Worm (Caenorhabditis elegans) whole organism, young adult: Measurements from ENCODE around the gene nhr-118.

Experiments used
- B0019.2 ChIP-seq: fragments of 200-800 bp; sonication (Bioruptor generic); conservative IDR thresholded peaks from 2 replicates; pipeline ENCODE4 v1.3.6; 2022; ENCODE audit warnings: missing genetic modification reagents, missing genetic modification characterization, missing compliant biosample characterization
- B0035.1 ChIP-seq: sonication (generic microtip); optimal IDR thresholded peaks from 2 replicates; lab custom pipeline; 2016; ENCODE audit warnings: missing genetic modification characterization, mild to moderate bottlenecking, missing compliant biosample characterization, missing genotype, missing genetic modification reagents
- F10E7.11 ChIP-seq: sonication (generic microtip); optimal IDR thresholded peaks from 2 replicates; lab custom pipeline; 2017; ENCODE audit warnings: mild to moderate bottlenecking, missing genetic modification characterization, moderate library complexity, missing compliant biosample characterization
- F49E8.2 ChIP-seq: sonication (generic microtip); optimal IDR thresholded peaks from 3 replicates; lab custom pipeline; 2017; ENCODE audit warnings: missing genetic modification characterization, mild to moderate bottlenecking, missing compliant biosample characterization, antibody characterized with exemption, moderate library complexity; ENCODE audit not compliant: insufficient read depth
- F55B11.4 ChIP-seq: sonication (generic microtip); optimal IDR thresholded peaks from 2 replicates; lab custom pipeline; 2016; ENCODE audit warnings: missing compliant biosample characterization, missing genetic modification characterization, borderline replicate concordance; ENCODE audit not compliant: insufficient read depth
- T07F8.4 ChIP-seq: sonication (generic microtip); optimal IDR thresholded peaks from 2 replicates; lab custom pipeline; 2016; ENCODE audit warnings: mild to moderate bottlenecking, missing genetic modification characterization, moderate library complexity, missing compliant biosample characterization
- T26A5.8 ChIP-seq: sonication (generic microtip); optimal IDR thresholded peaks from 2 replicates; lab custom pipeline; 2016; ENCODE audit warnings: missing genetic modification characterization, missing compliant biosample characterization
- akir-1 ChIP-seq: fragments of 200-800 bp; sonication (Bioruptor generic); optimal IDR thresholded peaks from 2 replicates; lab custom pipeline; 2018; ENCODE audit warnings: mild to moderate bottlenecking, missing genetic modification characterization, moderate library complexity, missing compliant biosample characterization
- aptf-2 ChIP-seq: fragments of 200-800 bp; sonication (Bioruptor generic); conservative IDR thresholded peaks from 2 replicates; pipeline ENCODE4 v1.3.6; 2022; ENCODE audit warnings: missing genetic modification reagents, missing genetic modification characterization, missing compliant biosample characterization
- atf-7 ChIP-seq: sonication (generic microtip); optimal IDR thresholded peaks from 2 replicates; lab custom pipeline; 2017; ENCODE audit warnings: mild to moderate bottlenecking, missing genetic modification characterization, missing compliant biosample characterization
- athp-1 ChIP-seq: sonication (generic microtip); optimal IDR thresholded peaks from 2 replicates; lab custom pipeline; 2017; ENCODE audit warnings: mild to moderate bottlenecking, missing genetic modification characterization, missing compliant biosample characterization
- attf-5 ChIP-seq: fragments of 200-800 bp; sonication (Bioruptor generic); optimal IDR thresholded peaks from 2 replicates; lab custom pipeline; 2018; ENCODE audit warnings: mild to moderate bottlenecking, missing genetic modification characterization, missing compliant biosample characterization
- ceh-100 ChIP-seq: fragments of 200-800 bp; sonication (Bioruptor generic); IDR thresholded peaks from 2 replicates; pipeline ENCODE4 v1.3.6; 2022; ENCODE audit warnings: missing genetic modification reagents, missing genetic modification characterization, missing compliant biosample characterization
- ceh-27 ChIP-seq: fragments of 200-800 bp; sonication (Bioruptor generic); optimal IDR thresholded peaks from 2 replicates; lab custom pipeline; 2018; ENCODE audit warnings: mild to moderate bottlenecking, missing genetic modification characterization, moderate library complexity, missing compliant biosample characterization
- ceh-79 ChIP-seq: sonication (generic microtip); optimal IDR thresholded peaks from 2 replicates; lab custom pipeline; 2017; ENCODE audit warnings: mild to moderate bottlenecking, missing genetic modification characterization, missing compliant biosample characterization
- dpl-1 ChIP-seq: fragments of 150-350 bp; optimal IDR thresholded peaks from 2 replicates; lab custom pipeline; 2014; ENCODE audit warnings: missing biosample characterization, missing genetic modification reagents, missing genetic modification characterization
- egl-44 ChIP-seq: fragments of 200-800 bp; sonication (Bioruptor generic); IDR thresholded peaks from 2 replicates; pipeline ENCODE4 v1.3.6; 2022; ENCODE audit warnings: missing genetic modification reagents, missing genetic modification characterization, missing compliant biosample characterization
- egrh-3 ChIP-seq: fragments of 200-800 bp; sonication (Bioruptor generic); IDR thresholded peaks from 2 replicates; pipeline ENCODE4 v1.3.6; 2022; ENCODE audit warnings: missing genetic modification reagents, missing genetic modification characterization, missing compliant biosample characterization
- hmg-20 ChIP-seq: fragments of 200-800 bp; sonication (Bioruptor generic); IDR thresholded peaks from 2 replicates; pipeline ENCODE4 v1.3.6; 2022; ENCODE audit warnings: missing genetic modification reagents, missing genetic modification characterization, missing compliant biosample characterization
- lin-26 ChIP-seq: fragments of 200-800 bp; sonication (Bioruptor generic); IDR thresholded peaks from 2 replicates; pipeline ENCODE4 v1.3.6; 2022; ENCODE audit warnings: missing genetic modification reagents, missing genetic modification characterization, missing compliant biosample characterization
- lin-40 ChIP-seq: sonication (generic microtip); optimal IDR thresholded peaks from 2 replicates; lab custom pipeline; 2016; ENCODE audit warnings: missing genetic modification characterization, mild to moderate bottlenecking, missing compliant biosample characterization, missing genotype, missing genetic modification reagents
- lsy-27 ChIP-seq: sonication (generic microtip); optimal IDR thresholded peaks from 2 replicates; lab custom pipeline; 2017; ENCODE audit warnings: missing genetic modification characterization, mild to moderate bottlenecking, missing compliant biosample characterization, antibody characterized with exemption, missing genotype, borderline replicate concordance; ENCODE audit not compliant: insufficient read depth
- madf-10 ChIP-seq: sonication (generic microtip); optimal IDR thresholded peaks from 2 replicates; lab custom pipeline; 2016; ENCODE audit warnings: mild to moderate bottlenecking, missing genetic modification characterization, missing compliant biosample characterization
- mcd-1 ChIP-seq: fragments of 200-800 bp; sonication (Bioruptor generic); IDR thresholded peaks from 2 replicates; pipeline ENCODE4 v1.3.6; 2022; ENCODE audit warnings: missing genetic modification reagents, missing genetic modification characterization, missing compliant biosample characterization
- sea-2 ChIP-seq: fragments of 200-800 bp; sonication (Bioruptor generic); IDR thresholded peaks from 2 replicates; pipeline ENCODE4 v1.3.6; 2022; ENCODE audit warnings: missing genetic modification characterization, missing compliant biosample characterization
- snpc-1.1 ChIP-seq: sonication (generic microtip); optimal IDR thresholded peaks from 2 replicates; lab custom pipeline; 2017; ENCODE audit warnings: missing genetic modification characterization, mild to moderate bottlenecking, missing compliant biosample characterization, antibody characterized with exemption, moderate library complexity, missing genotype, missing genetic modification reagents; ENCODE audit not compliant: insufficient read depth
- snpc-3.4 ChIP-seq: sonication (generic microtip); optimal IDR thresholded peaks from 2 replicates; lab custom pipeline; 2017; ENCODE audit warnings: missing genetic modification characterization, mild to moderate bottlenecking, missing compliant biosample characterization, antibody characterized with exemption, moderate library complexity, missing genotype, missing genetic modification reagents
- unc-62 ChIP-seq: fragments of 150-350 bp; optimal IDR thresholded peaks from 2 replicates; lab custom pipeline; 2014; ENCODE audit warnings: missing biosample characterization, missing genetic modification reagents, missing genetic modification characterization
- zfh-2 ChIP-seq: fragments of 200-800 bp; sonication (Bioruptor generic); conservative IDR thresholded peaks from 2 replicates; pipeline ENCODE4 v1.3.6; 2022; ENCODE audit warnings: missing genetic modification reagents, missing genetic modification characterization, missing compliant biosample characterization
- ztf-25 ChIP-seq: fragments of 200-800 bp; sonication (Bioruptor generic); IDR thresholded peaks from 2 replicates; pipeline ENCODE4 v1.3.6; 2022; ENCODE audit warnings: missing genetic modification reagents, missing genetic modification characterization, missing compliant biosample characterization
- ztf-3 ChIP-seq: fragments of 200-800 bp; sonication (Bioruptor generic); optimal IDR thresholded peaks from 2 replicates; lab custom pipeline; 2018; ENCODE audit warnings: mild to moderate bottlenecking, missing genetic modification characterization, missing compliant biosample characterization

nhr-118 gene

DNA sequence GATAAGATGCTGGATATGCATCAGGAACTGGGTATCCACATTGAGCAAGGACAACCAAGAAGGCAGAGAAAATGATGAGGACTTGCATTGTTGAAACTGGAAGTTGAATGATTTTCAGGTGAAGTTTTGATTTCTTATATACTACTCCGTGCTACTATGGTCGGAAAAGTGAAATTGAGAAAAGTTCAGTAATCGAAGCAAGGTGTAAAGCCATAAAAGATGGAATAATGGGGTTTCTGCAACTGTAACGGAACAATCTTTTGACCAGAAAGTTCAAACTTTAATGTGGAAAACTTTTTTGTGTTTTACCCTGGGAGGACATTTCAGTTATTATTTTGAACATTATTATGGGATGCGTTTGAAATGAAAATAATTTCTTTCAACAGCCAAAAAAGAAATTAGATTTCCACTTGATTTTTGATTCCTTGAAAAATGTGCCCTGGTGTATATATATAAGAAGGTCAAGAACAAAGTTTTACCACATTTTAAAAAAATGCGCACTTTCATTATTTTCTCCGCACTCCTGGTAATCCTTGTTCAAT, 16.3 kb downstream of the nhr-118 start, which contains the start of the genes Y47D7A.9 and Y47D7A.19:
TSS of gene Y47D7A.9 (minus strand) at position 101 of the 542 bp plus-strand sequence.
TSS of gene Y47D7A.19 (plus strand) at position 492 of the 542 bp plus-strand sequence.
- TF ChIP-seq ztf-25 (GFP tag; lab: Robert Waterston, UW) (no peak), aptf-2 (GFP tag; lab: Robert Waterston, UW) (no peak), F55B11.4 (tag; lab: Kevin White, UChicago) (no peak), F10E7.11 (tag; lab: Kevin White, UChicago) (no peak), lin-26 (GFP tag; lab: Robert Waterston, UW) (no peak), lin-40 (tag; lab: Kevin White, UChicago) (no peak), ztf-3 (GFP tag; lab: Kevin White, UChicago) (no peak), attf-5 (GFP tag; lab: Kevin White, UChicago) (no peak), B0019.2 (GFP tag; lab: Robert Waterston, UW) (no peak)

ce11 chrV:4428202-4428601, 20.6 kb downstream of the nhr-118 start, which contains the start of gene Y47D7A.11:
Gene Y47D7A.11 (minus strand): TSS chrV:4428302.
- TF ChIP-seq snpc-1.1 = no peak
- TF ChIP-seq atf-7 = no peak
- no peak for TF ChIP-seq snpc-3.4 (tag; lab: Kevin White, UChicago)
- TF ChIP-seq mcd-1 (GFP tag; lab: Robert Waterston, UW) = no peak
- TF ChIP-seq athp-1 (tag; lab: Kevin White, UChicago) = no peak
- TF ChIP-seq lsy-27 (tag; lab: Kevin White, UChicago) = no peak

- no peak for TF ChIP-seq unc-62 (GFP tag; lab: Kevin White, UChicago)
- no peak for TF ChIP-seq B0019.2 (GFP tag; lab: Robert Waterston, UW)
- TF ChIP-seq T07F8.4 (tag; lab: Kevin White, UChicago) = no peak
- TF ChIP-seq lin-26 (GFP tag; lab: Robert Waterston, UW) = no peak
- no peak for TF ChIP-seq madf-10 (tag; lab: Kevin White, UChicago)
- TF ChIP-seq ceh-27 = no peak
- no peak for TF ChIP-seq mcd-1 (GFP tag; lab: Robert Waterston, UW)
- no peak for TF ChIP-seq sea-2 (GFP tag; lab: Robert Waterston, UW)
- TF ChIP-seq akir-1 (GFP tag; lab: Kevin White, UChicago) = no peak
- TF ChIP-seq ceh-79 (tag; lab: Kevin White, UChicago) = no peak
- TF ChIP-seq B0035.1 (tag; lab: Kevin White, UChicago) = no peak
- no peak for TF ChIP-seq egl-44 (GFP tag; lab: Robert Waterston, UW)
- TF ChIP-seq ceh-100 (GFP tag; lab: Robert Waterston, UW) = no peak
- TF ChIP-seq T26A5.8 (tag; lab: Kevin White, UChicago) = no peak
- TF ChIP-seq egrh-3 = no peak
- no peak for TF ChIP-seq dpl-1 (GFP tag; lab: Kevin White, UChicago)
- TF ChIP-seq lin-40 (tag; lab: Kevin White, UChicago) = no peak
- TF ChIP-seq hmg-20 = no peak
- TF ChIP-seq F49E8.2 (tag; lab: Kevin White, UChicago) = no peak
Measured at ce11 chrV:4429576-4429975, 22.0 kb downstream of the nhr-118 start, which contains the start of gene Y47D7A.12. Gene Y47D7A.12 (minus strand): TSS chrV:4429676.

DNA sequence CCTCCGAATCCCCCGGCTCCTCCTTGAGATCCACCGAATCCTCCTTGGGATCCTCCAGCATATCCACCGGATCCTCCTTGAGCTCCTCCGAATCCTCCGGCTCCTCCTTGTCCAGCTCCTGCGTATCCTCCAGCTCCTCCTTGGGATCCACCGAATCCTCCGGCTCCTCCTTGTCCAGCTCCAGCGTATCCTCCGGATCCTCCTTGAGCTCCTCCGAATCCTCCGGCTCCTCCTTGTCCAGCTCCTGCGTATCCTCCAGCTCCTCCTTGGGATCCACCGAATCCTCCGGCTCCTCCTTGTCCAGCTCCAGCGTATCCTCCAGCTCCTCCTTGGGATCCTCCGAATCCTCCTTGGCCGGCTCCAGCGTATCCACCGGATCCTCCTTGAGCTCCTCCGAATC, 24.6 kb downstream of the nhr-118 start:
- TF ChIP-seq egrh-3 = peak; percentile 93
- TF ChIP-seq zfh-2 (GFP tag; lab: Robert Waterston, UW) = peak; percentile 55
